Worm (Caenorhabditis elegans): ENCODE data around the gene phat-5.
A peak's percentile ranks its signal among the peaks of the same experiment; 100 is the strongest.

The phat-5 gene

ce11 chrV:4151400-4151799, 29.1 kb upstream of the phat-5 start:
- TF ChIP-seq Y105C5A.15 (GFP tag; IDR thresholded peaks at IDR 0.05) (no peak), spr-3 (GFP tag; optimal IDR thresholded peaks at IDR 0.05) (no peak), set-16 (GFP tag; IDR thresholded peaks at IDR 0.05) (peak; percentile 57), aha-1 (tag) (no peak), mxl-3 (GFP tag; optimal IDR thresholded peaks at IDR 0.05) (no peak), zip-11 (GFP tag; IDR thresholded peaks at IDR 0.05) (no peak)

ce11 chrV:4144205-4144604, 21.9 kb upstream of the phat-5 start, which contains the start of gene Y45G5AL.1:
TSS of gene Y45G5AL.1 (plus strand) at chrV:4144505.
- TF ChIP-seq zip-11 (GFP tag; IDR thresholded peaks at IDR 0.05) = no peak
- no peak for TF ChIP-seq lin-13 (GFP tag; optimal IDR thresholded peaks at IDR 0.05)
- TF ChIP-seq duxl-1 (tag; optimal IDR thresholded peaks at IDR 0.05; ENCODE audit: poor library complexity) = no peak
- no peak for TF ChIP-seq vab-7 (GFP tag; IDR thresholded peaks at IDR 0.05)
- TF ChIP-seq dpl-1 (GFP tag; optimal IDR thresholded peaks at IDR 0.05) = no peak
- no peak for TF ChIP-seq ceh-62 (tag; optimal IDR thresholded peaks at IDR 0.05)
- TF ChIP-seq mep-1 (tag; optimal IDR thresholded peaks at IDR 0.05) = no peak
- no peak for TF ChIP-seq lin-38 (GFP tag; IDR thresholded peaks at IDR 0.05)
- no peak for TF ChIP-seq Y48G9A.11 (GFP tag; IDR thresholded peaks at IDR 0.05)
- no peak for TF ChIP-seq hif-1 (tag; optimal IDR thresholded peaks at IDR 0.05)

- TF ChIP-seq mep-1 (tag; optimal IDR thresholded peaks at IDR 0.05) (peak; percentile 82), fkh-10 (GFP tag; optimal IDR thresholded peaks at IDR 0.05) (peak; percentile 18), nhr-41 (GFP tag; IDR thresholded peaks at IDR 0.05) (no peak), nhr-48 (tag; optimal IDR thresholded peaks at IDR 0.05) (peak; percentile 36), hlh-11 (tag; optimal IDR thresholded peaks at IDR 0.05) (peak; percentile 90), aha-1 (tag) (peak; percentile 88), T26A8.4 (GFP tag; IDR thresholded peaks at IDR 0.05) (peak; percentile 30; the same call in 1 of the 2 replicates), nhr-42 (GFP tag; IDR thresholded peaks at IDR 0.05) (peak; percentile 57; the same call in 1 of the 2 replicates), mes-2 (tag; optimal IDR thresholded peaks at IDR 0.05; ENCODE audit: poor library complexity, severe bottlenecking) (peak; percentile 52), hlh-30 (tag; optimal IDR thresholded peaks at IDR 0.05; ENCODE audit: insufficient read depth) (peak; percentile 99), nhr-28 (tag; optimal IDR thresholded peaks at IDR 0.05) (peak; percentile 46), pqm-1 (tag; optimal IDR thresholded peaks at IDR 0.05) (peak; percentile 81), dve-1 (tag; optimal IDR thresholded peaks at IDR 0.05; ENCODE audit: insufficient read depth) (peak; percentile 90), spr-3 (GFP tag; optimal IDR thresholded peaks at IDR 0.05) (no peak), ZK546.5 (tag; optimal IDR thresholded peaks at IDR 0.05) (no peak), ceh-62 (tag; optimal IDR thresholded peaks at IDR 0.05) (no peak), nhr-102 (tag; optimal IDR thresholded peaks at IDR 0.05) (peak; percentile 23), jun-1 (tag; optimal IDR thresholded peaks at IDR 0.05) (no peak), Y105C5A.15 (GFP tag; IDR thresholded peaks at IDR 0.05) (no peak), mdl-1 (tag; optimal IDR thresholded peaks at IDR 0.05) (peak in 1 of 2 experiments; percentile 51), tra-1 (GFP tag; IDR thresholded peaks at IDR 0.05) (0 out of 2 replicates have a peak, but pooled peaks have one; percentile 44), ctbp-1 (GFP tag; IDR thresholded peaks at IDR 0.05) (0 out of 2 replicates have a peak, but pooled peaks have one; percentile 20), daf-16 (GFP tag; optimal IDR thresholded peaks at IDR 0.05) (peak in 1 of 2 experiments; percentile 31), daf-16 (tag; optimal IDR thresholded peaks at IDR 0.05) (peak; percentile 66), lin-38 (GFP tag; IDR thresholded peaks at IDR 0.05) (peak; percentile 94), lin-13 (GFP tag; optimal IDR thresholded peaks at IDR 0.05) (peak; percentile 65), nhr-11 (tag; optimal IDR thresholded peaks at IDR 0.05) (peak; percentile 64), F49E8.2 (tag; optimal IDR thresholded peaks at IDR 0.05; ENCODE audit: borderline replicate concordance) (no peak), Y5F2A.4 (GFP tag; optimal IDR thresholded peaks at IDR 0.05) (no peak), ceh-28 (tag; optimal IDR thresholded peaks at IDR 0.05) (peak; percentile 18), unc-39 (tag; optimal IDR thresholded peaks at IDR 0.05) (no peak), dmd-6 (GFP tag; IDR thresholded peaks at IDR 0.05) (peak; percentile 58), F44E2.7 (GFP tag; IDR thresholded peaks at IDR 0.05) (no peak), pha-4 (GFP tag; IDR thresholded peaks at IDR 0.05) (peak; percentile 27; the same call in 1 of the 2 replicates), pha-4 (tag; optimal IDR thresholded peaks at IDR 0.05) (peak; percentile 29), egl-27 (tag; optimal IDR thresholded peaks at IDR 0.05) (no peak), hmg-1.1 (GFP tag; IDR thresholded peaks at IDR 0.05) (peak; percentile 69), hif-1 (tag; optimal IDR thresholded peaks at IDR 0.05) (peak in 1 of 2 experiments; percentile 83), ceh-32 (tag; optimal IDR thresholded peaks at IDR 0.05; ENCODE audit: poor library complexity) (no peak), duxl-1 (tag; optimal IDR thresholded peaks at IDR 0.05; ENCODE audit: poor library complexity) (peak; percentile 65)
Observed at ce11 chrV:4143034-4143433, 20.7 kb upstream of the phat-5 start.
